Fruit fly (Drosophila melanogaster) whole organism, embryonic: Measurements from ENCODE around the gene CG46304.

Experiments used
- Blimp-1 ChIP-seq: fragments of 200-800 bp; sonication (Bioruptor generic); optimal IDR thresholded peaks from 3 replicates; lab custom pipeline; 2018; ENCODE audit warnings: missing biosample characterization, missing genetic modification characterization, mild to moderate bottlenecking, moderate library complexity, missing genetic modification reagents
- CG10147 ChIP-seq: fragments of 200-800 bp; sonication (Bioruptor generic); optimal IDR thresholded peaks from 2 replicates; lab custom pipeline; 2019; ENCODE audit warnings: missing biosample characterization, mild to moderate bottlenecking, missing genetic modification characterization, moderate library complexity
- CG10431 ChIP-seq: fragments of 200-800 bp; sonication (Bioruptor generic); optimal IDR thresholded peaks from 3 replicates; lab custom pipeline; 2018; ENCODE audit warnings: missing biosample characterization, mild to moderate bottlenecking, missing genetic modification characterization
- CG12071 ChIP-seq: fragments of 200-800 bp; sonication (Bioruptor generic); optimal IDR thresholded peaks from 3 replicates; lab custom pipeline; 2018; ENCODE audit warnings: missing biosample characterization, mild to moderate bottlenecking, missing genetic modification characterization
- CG13424 ChIP-seq: fragments of 200-800 bp; sonication (Bioruptor generic); optimal IDR thresholded peaks from 2 replicates; lab custom pipeline; 2019; ENCODE audit warnings: missing biosample characterization, mild to moderate bottlenecking, missing genetic modification characterization, moderate library complexity
- CG14965 ChIP-seq: fragments of 200-800 bp; sonication (Bioruptor generic); optimal IDR thresholded peaks from 2 replicates; lab custom pipeline; 2016; ENCODE audit warnings: missing biosample characterization, missing genetic modification characterization, borderline replicate concordance
- CG1529 ChIP-seq: fragments of 200-800 bp; sonication (Bioruptor generic); optimal IDR thresholded peaks from 3 replicates; lab custom pipeline; 2018; ENCODE audit warnings: missing biosample characterization, missing genetic modification characterization
- CG15514 ChIP-seq: fragments of 200-800 bp; sonication (Bioruptor generic); optimal IDR thresholded peaks from 3 replicates; lab custom pipeline; 2017; ENCODE audit warnings: missing biosample characterization, missing genetic modification characterization, mild to moderate bottlenecking, moderate library complexity, missing genetic modification reagents
- CG15696 ChIP-seq: fragments of 200-800 bp; sonication (Bioruptor generic); optimal IDR thresholded peaks from 2 replicates; lab custom pipeline; 2019; ENCODE audit warnings: missing biosample characterization, mild to moderate bottlenecking, missing genetic modification characterization, moderate library complexity
- CG1647 ChIP-seq: fragments of 200-800 bp; sonication (Bioruptor generic); optimal IDR thresholded peaks from 3 replicates; lab custom pipeline; 2016; ENCODE audit warnings: missing biosample characterization, missing genetic modification characterization
- CG17361 ChIP-seq: fragments of 200-800 bp; sonication (Bioruptor generic); IDR thresholded peaks from 3 replicates; pipeline ENCODE4 v1.3.6; 2022; ENCODE audit warnings: missing biosample characterization, missing genetic modification characterization
- CG17829 ChIP-seq: fragments of 200-800 bp; optimal IDR thresholded peaks from 2 replicates; lab custom pipeline; 2019; ENCODE audit warnings: missing biosample characterization, mild to moderate bottlenecking, missing genetic modification characterization, moderate library complexity
- CG2712 ChIP-seq: fragments of 200-800 bp; optimal IDR thresholded peaks from 3 replicates; lab custom pipeline; 2019; ENCODE audit warnings: missing biosample characterization, mild to moderate bottlenecking, missing genetic modification characterization, moderate library complexity
- CG31388 ChIP-seq: fragments of 200-800 bp; sonication (Bioruptor generic); optimal IDR thresholded peaks from 2 replicates; lab custom pipeline; 2016; ENCODE audit warnings: missing biosample characterization, missing genetic modification characterization
- CG31441 ChIP-seq: fragments of 200-800 bp; sonication (Bioruptor generic); IDR thresholded peaks from 2 replicates; pipeline ENCODE4 v1.3.6; 2022; ENCODE audit warnings: missing biosample characterization, missing genetic modification characterization
- CG4424 ChIP-seq: fragments of 200-800 bp; sonication (Bioruptor generic); optimal IDR thresholded peaks from 3 replicates; lab custom pipeline; 2016; ENCODE audit warnings: missing biosample characterization, missing genetic modification characterization
- CG6689 ChIP-seq: fragments of 200-800 bp; sonication (Bioruptor generic); IDR thresholded peaks from 2 replicates; pipeline ENCODE4 v1.3.6; 2022; ENCODE audit warnings: missing biosample characterization, missing genetic modification characterization
- CG7839 ChIP-seq: fragments of 200-800 bp; sonication (Bioruptor generic); optimal IDR thresholded peaks from 3 replicates; lab custom pipeline; 2018; ENCODE audit warnings: missing biosample characterization, mild to moderate bottlenecking, missing genetic modification characterization, moderate library complexity
- CG8765 ChIP-seq: fragments of 200-800 bp; sonication (Bioruptor generic); IDR thresholded peaks from 2 replicates; pipeline ENCODE4 v1.3.6; 2022; ENCODE audit warnings: missing biosample characterization, missing genetic modification characterization
- CG9797 ChIP-seq: fragments of 200-800 bp; sonication (Bioruptor generic); optimal IDR thresholded peaks from 3 replicates; lab custom pipeline; 2018; ENCODE audit warnings: missing biosample characterization, mild to moderate bottlenecking, missing genetic modification characterization
- CkIIα-i1 ChIP-seq: fragments of 200-800 bp; sonication (Bioruptor generic); IDR thresholded peaks from 2 replicates; pipeline ENCODE4 v1.3.6; 2022; ENCODE audit warnings: missing biosample characterization, missing genetic modification characterization
- CoRest ChIP-seq: fragments of 200-800 bp; sonication (Bioruptor generic); optimal IDR thresholded peaks from 3 replicates; lab custom pipeline; 2018; ENCODE audit warnings: missing biosample characterization, mild to moderate bottlenecking, missing genetic modification characterization, moderate library complexity
- Dfd ChIP-seq, 2 experiments: fragments of >200 bp; optimal IDR thresholded peaks; 2 replicates each; lab custom pipeline; 2017; ENCODE audit warnings: missing biosample characterization in 2 of 2, missing genetic modification characterization in 2 of 2
- E2f2 ChIP-seq: fragments of 200-800 bp; sonication (Bioruptor generic); IDR thresholded peaks from 2 replicates; pipeline ENCODE4 v1.3.6; 2022; ENCODE audit warnings: missing biosample characterization, missing genetic modification characterization
- Ets97D ChIP-seq: fragments of 200-800 bp; sonication (Bioruptor generic); optimal IDR thresholded peaks from 3 replicates; lab custom pipeline; 2016; ENCODE audit warnings: missing biosample characterization, missing genetic modification characterization
- MTF-1 ChIP-seq: fragments of 200-800 bp; sonication (Bioruptor generic); optimal IDR thresholded peaks from 2 replicates; lab custom pipeline; 2018; ENCODE audit warnings: missing biosample characterization, mild to moderate bottlenecking, missing genetic modification characterization, borderline replicate concordance
- Med ChIP-seq: fragments of 200-800 bp; sonication (Bioruptor generic); peaks from one replicate; lab custom pipeline; 2016; ENCODE audit warnings: missing biosample characterization, missing genetic modification characterization, mild to moderate bottlenecking, inconsistent platforms, moderate library complexity
- Mrtf ChIP-seq: fragments of 200-800 bp; sonication (Bioruptor generic); IDR thresholded peaks from 3 replicates; pipeline ENCODE4 v1.3.6; 2022; ENCODE audit warnings: missing biosample characterization, missing genetic modification characterization
- Ptx1 ChIP-seq: fragments of 200-800 bp; sonication (Bioruptor generic); IDR thresholded peaks from 2 replicates; pipeline ENCODE4 v1.3.6; 2022; ENCODE audit warnings: missing biosample characterization, missing genetic modification characterization
- Spps ChIP-seq: fragments of 200-800 bp; sonication (Bioruptor generic); optimal IDR thresholded peaks from 2 replicates; lab custom pipeline; 2018; ENCODE audit warnings: missing biosample characterization, mild to moderate bottlenecking, missing genetic modification characterization
- bsh ChIP-seq, 2 experiments: fragments of 200-800 bp; sonication (Bioruptor generic); optimal IDR thresholded peaks; 2 replicates each; lab custom pipeline; 2017 to 2018; ENCODE audit warnings: mild to moderate bottlenecking in 2 of 2, missing biosample characterization in 2 of 2, missing genetic modification characterization in 2 of 2, moderate library complexity in 1 of 2
- ci ChIP-seq: fragments of 200-800 bp; sonication (Bioruptor generic); IDR thresholded peaks from 3 replicates; pipeline ENCODE4 v1.3.6; 2022; ENCODE audit warnings: missing biosample characterization, missing genetic modification characterization
- dmrt99B ChIP-seq: fragments of 200-800 bp; sonication (Bioruptor generic); optimal IDR thresholded peaks from 2 replicates; lab custom pipeline; 2018; ENCODE audit warnings: missing biosample characterization, mild to moderate bottlenecking, missing genetic modification characterization, moderate library complexity
- dpn ChIP-seq, 2 experiments: fragments of 200-800 bp; sonication (Bioruptor generic); optimal IDR thresholded peaks; 3 replicates each; lab custom pipeline; 2016; ENCODE audit warnings: missing biosample characterization in 2 of 2, missing genetic modification characterization in 2 of 2
- fd3F ChIP-seq: fragments of 200-800 bp; sonication (Bioruptor generic); optimal IDR thresholded peaks from 2 replicates; lab custom pipeline; 2018; ENCODE audit warnings: missing biosample characterization, mild to moderate bottlenecking, missing genetic modification characterization, moderate library complexity
- gfzf ChIP-seq: fragments of 200-800 bp; sonication (Bioruptor generic); optimal IDR thresholded peaks from 2 replicates; lab custom pipeline; 2016; ENCODE audit warnings: missing biosample characterization, mild to moderate bottlenecking, missing genetic modification characterization, moderate library complexity
- gsb-n ChIP-seq: fragments of 200-800 bp; sonication (Bioruptor generic); optimal IDR thresholded peaks from 3 replicates; lab custom pipeline; 2018; ENCODE audit warnings: missing biosample characterization, mild to moderate bottlenecking, missing genetic modification characterization
- hb ChIP-seq: fragments of 200-800 bp; sonication (Bioruptor generic); IDR thresholded peaks from 3 replicates; pipeline ENCODE4 v1.3.6; 2022; ENCODE audit warnings: missing biosample characterization, missing genetic modification characterization; ENCODE audit not compliant: partially characterized antibody
- lmd ChIP-seq: fragments of 200-800 bp; sonication (Bioruptor generic); IDR thresholded peaks from 2 replicates; pipeline ENCODE4 v1.3.6; 2022; ENCODE audit warnings: missing biosample characterization, missing genetic modification characterization
- lola ChIP-seq, 3 experiments: fragments of >200 bp in 2 of 3; fragments of 200-800 bp in 1 of 3; sonication (Bioruptor generic) in 1 of 3; optimal IDR thresholded peaks; 2 replicates each; lab custom pipeline; 2017 to 2019; ENCODE audit warnings: missing biosample characterization in 3 of 3, missing genetic modification characterization in 3 of 3, mild to moderate bottlenecking in 1 of 3, moderate library complexity in 1 of 3
- phol ChIP-seq: fragments of 200-800 bp; sonication (Bioruptor generic); optimal IDR thresholded peaks from 3 replicates; lab custom pipeline; 2018; ENCODE audit warnings: missing biosample characterization, mild to moderate bottlenecking, missing genetic modification characterization, moderate library complexity
- psq ChIP-seq: fragments of 200-800 bp; sonication (Bioruptor generic); optimal IDR thresholded peaks from 2 replicates; lab custom pipeline; 2017; ENCODE audit warnings: missing biosample characterization, missing genetic modification characterization
- row ChIP-seq: fragments of 200-800 bp; sonication (Bioruptor generic); IDR thresholded peaks from 3 replicates; pipeline ENCODE4 v1.3.6; 2022; ENCODE audit warnings: missing biosample characterization, missing genetic modification characterization
- sc ChIP-seq, 3 experiments: fragments of >200 bp in 2 of 3; fragments of 200-800 bp in 1 of 3; sonication (Bioruptor generic) in 1 of 3; optimal IDR thresholded peaks; 2 replicates in 2 of 3; 3 replicates in 1 of 3; lab custom pipeline; 2017; ENCODE audit warnings: mild to moderate bottlenecking in 1 of 3, missing biosample characterization in 1 of 3, missing genetic modification characterization in 1 of 3, missing genetic modification reagents in 1 of 3
- sim ChIP-seq: fragments of 200-800 bp; sonication (Bioruptor generic); IDR thresholded peaks from 2 replicates; pipeline ENCODE4 v1.3.6; 2022; ENCODE audit warnings: missing biosample characterization, missing genetic modification characterization

Gene CG46304

dm6 chr2L:18981947-18982579 lies 36.0 kb downstream of the CG46304 start (continued):
- TF ChIP-seq CG1529 (GFP tag; lab: Kevin White, UChicago) (peak; percentile 29), CG4424 (GFP tag; lab: Kevin White, UChicago) (peak; percentile 18), dpn (GFP tag; optimal IDR thresholded peaks at IDR 0.05; lab: Kevin White, UChicago) (peak in 1 of 2 experiments; percentile 0), CG17361 (peak; percentile 32; the same call in 1 of the 3 replicates), CG31388 (GFP tag; lab: Kevin White, UChicago) (no peak), CG2712 (tag; lab: Kevin White, UChicago) (peak; percentile 65), row (GFP tag; lab: Robert Waterston, UW) (peak; percentile 52), CG9797 (GFP tag; lab: Kevin White, UChicago) (no peak), psq (GFP tag; lab: Kevin White, UChicago) (no peak), Mrtf (GFP tag; lab: Robert Waterston, UW) (no peak), CG31441 (GFP tag; lab: Robert Waterston, UW) (peak; percentile 51; the same call in 1 of the 2 replicates), Ptx1 (GFP tag; lab: Robert Waterston, UW) (0 out of 2 replicates have a peak, but pooled peaks have one; percentile 8), bsh (GFP tag; optimal IDR thresholded peaks at IDR 0.05; lab: Kevin White, UChicago) (peak; percentile 65 to 75), sc (optimal IDR thresholded peaks at IDR 0.05; lab: Kevin White, UChicago) (no peak), sc (GFP tag; optimal IDR thresholded peaks at IDR 0.05; lab: Kevin White, UChicago) (no peak), CG10431 (GFP tag; lab: Kevin White, UChicago) (peak; percentile 55), CoRest (tag; lab: Kevin White, UChicago) (peak; percentile 16), Blimp-1 (peak; percentile 54), ci (peak; percentile 22; the same call in 1 of the 3 replicates), CG14965 (GFP tag; lab: Kevin White, UChicago) (no peak), Med (GFP tag; lab: Kevin White, UChicago) (peak; percentile 64), gsb-n (peak; percentile 59), CG8765 (GFP tag; lab: Robert Waterston, UW) (no peak), phol (tag; lab: Kevin White, UChicago) (peak; percentile 56), CG15696 (tag; lab: Kevin White, UChicago) (peak; percentile 1), CG7839 (tag; lab: Kevin White, UChicago) (peak; percentile 40), fd3F (no peak), CG17829 (tag; lab: Kevin White, UChicago) (peak; percentile 10), lmd (GFP tag; lab: Robert Waterston, UW) (peak; percentile 48), Ets97D (no peak)

- TF ChIP-seq row (GFP tag; lab: Robert Waterston, UW) (peak; percentile 49), CG12071 (GFP tag; lab: Kevin White, UChicago) (no peak), sim (GFP tag; lab: Robert Waterston, UW) (no peak), MTF-1 (GFP tag; lab: Kevin White, UChicago) (no peak), phol (tag; lab: Kevin White, UChicago) (peak; percentile 17), hb (GFP tag; lab: Robert Waterston, UW) (no peak), CG15514 (GFP tag; lab: Kevin White, UChicago) (no peak), CkIIα-i1 (GFP tag; lab: Robert Waterston, UW) (no peak), Dfd (GFP tag; optimal IDR thresholded peaks at IDR 0.05; lab: Kevin White, UChicago) (no peak), bsh (GFP tag; optimal IDR thresholded peaks at IDR 0.05; lab: Kevin White, UChicago) (peak in 1 of 2 experiments; percentile 15), Med (GFP tag; lab: Kevin White, UChicago) (peak; percentile 55), gfzf (GFP tag; lab: Kevin White, UChicago) (no peak), dmrt99B (peak; percentile 46), CG10147 (GFP tag; lab: Kevin White, UChicago) (no peak), E2f2 (no peak), CG6689 (GFP tag; lab: Robert Waterston, UW) (no peak), CG13424 (peak; percentile 17), CG7839 (tag; lab: Kevin White, UChicago) (peak; percentile 20), lola (GFP tag; optimal IDR thresholded peaks at IDR 0.05; lab: Kevin White, UChicago) (peak in 1 of 3 experiments; percentile 3), CG1647 (no peak), Spps (tag; lab: Kevin White, UChicago) (no peak)
Measured at dm6 chr2L:18982826-18983758, 37.0 kb downstream of the CG46304 start.
